Worm (Caenorhabditis elegans): ENCODE measurements around the gene B0303.11.

B0303.11 gene

ce11 chrIII:8658367-8658761 is 51.8 kb downstream of the B0303.11 start:
- TF ChIP-seq tab-1 (GFP tag; IDR thresholded peaks at IDR 0.05), result no peak
- TF ChIP-seq flt-1 (GFP tag; IDR thresholded peaks at IDR 0.05), result no peak

ce11 chrIII:8657676-8658366 is 52.4 kb downstream of the B0303.11 start:
- TF ChIP-seq T22C8.4 (GFP tag; IDR thresholded peaks at IDR 0.05), result no peak
- no peak for TF ChIP-seq klf-2 (GFP tag; conservative IDR thresholded peaks at IDR 0.05)
- TF ChIP-seq med-1 (GFP tag; optimal IDR thresholded peaks at IDR 0.05; ENCODE audit: insufficient read depth), result no peak
- no peak for TF ChIP-seq ref-1 (GFP tag; conservative IDR thresholded peaks at IDR 0.05)
- TF ChIP-seq tab-1 (GFP tag; IDR thresholded peaks at IDR 0.05), result no peak
- no peak for TF ChIP-seq ztf-29 (GFP tag; IDR thresholded peaks at IDR 0.05)
- TF ChIP-seq flt-1 (GFP tag; IDR thresholded peaks at IDR 0.05), result no peak
- no peak for TF ChIP-seq ztf-23 (GFP tag; IDR thresholded peaks at IDR 0.05)
- TF ChIP-seq cog-1 (tag; optimal IDR thresholded peaks at IDR 0.05), result no peak

ce11 chrIII:8656957-8657356 is 53.3 kb downstream of the B0303.11 start:
- TF ChIP-seq klf-2 (GFP tag; conservative IDR thresholded peaks at IDR 0.05), result no peak
- no peak for TF ChIP-seq cog-1 (tag; optimal IDR thresholded peaks at IDR 0.05)
- TF ChIP-seq flt-1 (GFP tag; IDR thresholded peaks at IDR 0.05), result no peak
- no peak for TF ChIP-seq ztf-29 (GFP tag; IDR thresholded peaks at IDR 0.05)
- TF ChIP-seq tab-1 (GFP tag; IDR thresholded peaks at IDR 0.05), result no peak
- no peak for TF ChIP-seq T22C8.4 (GFP tag; IDR thresholded peaks at IDR 0.05)
- TF ChIP-seq med-1 (GFP tag; optimal IDR thresholded peaks at IDR 0.05; ENCODE audit: insufficient read depth), result no peak
- no peak for TF ChIP-seq ztf-23 (GFP tag; IDR thresholded peaks at IDR 0.05)
- TF ChIP-seq ref-1 (GFP tag; conservative IDR thresholded peaks at IDR 0.05), result no peak

- TF ChIP-seq med-1 (GFP tag; optimal IDR thresholded peaks at IDR 0.05; ENCODE audit: insufficient read depth) (no peak), flt-1 (GFP tag; IDR thresholded peaks at IDR 0.05) (no peak), T22C8.4 (GFP tag; IDR thresholded peaks at IDR 0.05) (no peak), ztf-29 (GFP tag; IDR thresholded peaks at IDR 0.05) (no peak), tab-1 (GFP tag; IDR thresholded peaks at IDR 0.05) (no peak), klf-2 (GFP tag; conservative IDR thresholded peaks at IDR 0.05) (no peak), ref-1 (GFP tag; conservative IDR thresholded peaks at IDR 0.05) (no peak), cog-1 (tag; optimal IDR thresholded peaks at IDR 0.05) (no peak), ztf-23 (GFP tag; IDR thresholded peaks at IDR 0.05) (no peak)
Observed at ce11 chrIII:8656055-8656454, 54.2 kb downstream of the B0303.11 start.

ce11 chrIII:8655412-8655811 is 54.8 kb downstream of the B0303.11 start:
- TF ChIP-seq tab-1 (GFP tag; IDR thresholded peaks at IDR 0.05), result no peak
- TF ChIP-seq med-1 (GFP tag; optimal IDR thresholded peaks at IDR 0.05; ENCODE audit: insufficient read depth), result no peak
- no peak for TF ChIP-seq klf-2 (GFP tag; conservative IDR thresholded peaks at IDR 0.05)
- TF ChIP-seq cog-1 (tag; optimal IDR thresholded peaks at IDR 0.05), result no peak
- TF ChIP-seq ztf-23 (GFP tag; IDR thresholded peaks at IDR 0.05), result no peak
- TF ChIP-seq flt-1 (GFP tag; IDR thresholded peaks at IDR 0.05), result no peak
- TF ChIP-seq ztf-29 (GFP tag; IDR thresholded peaks at IDR 0.05), result no peak
- TF ChIP-seq T22C8.4 (GFP tag; IDR thresholded peaks at IDR 0.05), result no peak
- TF ChIP-seq ref-1 (GFP tag; conservative IDR thresholded peaks at IDR 0.05), result no peak

- no peak for TF ChIP-seq med-1 (GFP tag; optimal IDR thresholded peaks at IDR 0.05; ENCODE audit: insufficient read depth)
- TF ChIP-seq ztf-29 (GFP tag; IDR thresholded peaks at IDR 0.05), result no peak
- TF ChIP-seq ref-1 (GFP tag; conservative IDR thresholded peaks at IDR 0.05), result no peak
- no peak for TF ChIP-seq flt-1 (GFP tag; IDR thresholded peaks at IDR 0.05)
- no peak for TF ChIP-seq T22C8.4 (GFP tag; IDR thresholded peaks at IDR 0.05)
- TF ChIP-seq tab-1 (GFP tag; IDR thresholded peaks at IDR 0.05), result no peak
Observed at ce11 chrIII:8654400-8654980, 55.7 kb downstream of the B0303.11 start.

ce11 chrIII:8653875-8654386 is 56.3 kb downstream of the B0303.11 start, which contains the start of gene F22B7.9:
Gene F22B7.9 (minus strand): TSS chrIII:8653925.
- no peak for TF ChIP-seq med-1 (GFP tag; optimal IDR thresholded peaks at IDR 0.05; ENCODE audit: insufficient read depth)
- TF ChIP-seq T22C8.4 (GFP tag; IDR thresholded peaks at IDR 0.05), result no peak
- TF ChIP-seq tab-1 (GFP tag; IDR thresholded peaks at IDR 0.05), result no peak
- TF ChIP-seq klf-2 (GFP tag; conservative IDR thresholded peaks at IDR 0.05), result no peak

- TF ChIP-seq klf-2 (GFP tag; conservative IDR thresholded peaks at IDR 0.05) (no peak), cog-1 (tag; optimal IDR thresholded peaks at IDR 0.05) (no peak), ztf-23 (GFP tag; IDR thresholded peaks at IDR 0.05) (no peak), med-1 (GFP tag; optimal IDR thresholded peaks at IDR 0.05; ENCODE audit: insufficient read depth) (no peak), ref-1 (GFP tag; conservative IDR thresholded peaks at IDR 0.05) (no peak), ztf-29 (GFP tag; IDR thresholded peaks at IDR 0.05) (no peak), flt-1 (GFP tag; IDR thresholded peaks at IDR 0.05) (no peak), tab-1 (GFP tag; IDR thresholded peaks at IDR 0.05) (no peak), T22C8.4 (GFP tag; IDR thresholded peaks at IDR 0.05) (no peak)
Observed at ce11 chrIII:8653457-8653856, 56.8 kb downstream of the B0303.11 start.
